Fruit fly (Drosophila melanogaster) whole organism, embryonic: ENCODE data around the gene CG31126.

Source experiments
- Aef1 ChIP-seq: fragments of 200-800 bp; sonication (Bioruptor generic); IDR thresholded peaks from 3 replicates; pipeline ENCODE4 v1.3.6; 2022; ENCODE audit warnings: missing biosample characterization, missing genetic modification characterization
- B-H2 ChIP-seq: fragments of 200-800 bp; sonication (Bioruptor generic); optimal IDR thresholded peaks from 2 replicates; lab custom pipeline; 2018; ENCODE audit warnings: missing biosample characterization, mild to moderate bottlenecking, missing genetic modification characterization
- CG10565 ChIP-seq: fragments of 200-800 bp; sonication (Bioruptor generic); optimal IDR thresholded peaks from 3 replicates; lab custom pipeline; 2016; ENCODE audit warnings: missing biosample characterization, mild to moderate bottlenecking, missing genetic modification characterization
- CG11696 ChIP-seq: fragments of 200-800 bp; sonication (Bioruptor generic); IDR thresholded peaks from 2 replicates; pipeline ENCODE4 v1.3.6; 2022; ENCODE audit warnings: missing biosample characterization, missing genetic modification characterization
- CG11723 ChIP-seq: fragments of 200-800 bp; sonication (Bioruptor generic); optimal IDR thresholded peaks from 2 replicates; lab custom pipeline; 2017; ENCODE audit warnings: missing biosample characterization, mild to moderate bottlenecking, missing genetic modification characterization
- CG12219 ChIP-seq: fragments of 200-800 bp; sonication (Bioruptor generic); optimal IDR thresholded peaks from 3 replicates; lab custom pipeline; 2018; ENCODE audit warnings: missing biosample characterization, mild to moderate bottlenecking, missing genetic modification characterization
- CG12744 ChIP-seq: fragments of 200-800 bp; sonication (Bioruptor generic); optimal IDR thresholded peaks from 2 replicates; lab custom pipeline; 2016; ENCODE audit warnings: missing biosample characterization, missing genetic modification characterization
- CG13296 ChIP-seq: fragments of 200-800 bp; sonication (Bioruptor generic); optimal IDR thresholded peaks from 3 replicates; lab custom pipeline; 2018; ENCODE audit warnings: missing biosample characterization, mild to moderate bottlenecking, missing genetic modification characterization
- CG13424 ChIP-seq: fragments of 200-800 bp; sonication (Bioruptor generic); optimal IDR thresholded peaks from 2 replicates; lab custom pipeline; 2019; ENCODE audit warnings: missing biosample characterization, mild to moderate bottlenecking, missing genetic modification characterization, moderate library complexity
- CG13775 ChIP-seq: fragments of 200-800 bp; sonication (Bioruptor generic); optimal IDR thresholded peaks from 3 replicates; lab custom pipeline; 2017; ENCODE audit warnings: missing biosample characterization, mild to moderate bottlenecking, missing genetic modification characterization
- CG15601 ChIP-seq: fragments of 200-800 bp; sonication (Bioruptor generic); optimal IDR thresholded peaks from 3 replicates; lab custom pipeline; 2019; ENCODE audit warnings: missing biosample characterization, mild to moderate bottlenecking, missing genetic modification characterization, moderate library complexity
- CG1647 ChIP-seq: fragments of 200-800 bp; sonication (Bioruptor generic); optimal IDR thresholded peaks from 3 replicates; lab custom pipeline; 2016; ENCODE audit warnings: missing biosample characterization, missing genetic modification characterization
- CG17186 ChIP-seq: fragments of 200-800 bp; sonication (Bioruptor generic); optimal IDR thresholded peaks from 3 replicates; lab custom pipeline; 2017; ENCODE audit warnings: missing biosample characterization, missing genetic modification reagents, missing genetic modification characterization
- CG2116 ChIP-seq: fragments of 200-800 bp; sonication (Bioruptor generic); optimal IDR thresholded peaks from 3 replicates; lab custom pipeline; 2018; ENCODE audit warnings: missing biosample characterization, mild to moderate bottlenecking, missing genetic modification characterization
- CG2120 ChIP-seq: fragments of 200-800 bp; sonication (Bioruptor generic); optimal IDR thresholded peaks from 3 replicates; lab custom pipeline; 2016; ENCODE audit warnings: missing biosample characterization, missing genetic modification characterization
- CG2129 ChIP-seq: fragments of 200-800 bp; sonication (Bioruptor generic); IDR thresholded peaks from 2 replicates; pipeline ENCODE4 v1.3.6; 2022; ENCODE audit warnings: missing biosample characterization, missing genetic modification characterization; ENCODE audit not compliant: partially characterized antibody
- CG2202 ChIP-seq: fragments of 200-800 bp; sonication (Bioruptor generic); optimal IDR thresholded peaks from 2 replicates; lab custom pipeline; 2018; ENCODE audit warnings: missing biosample characterization, mild to moderate bottlenecking, missing genetic modification characterization
- CG34224 ChIP-seq: fragments of 200-800 bp; sonication (Bioruptor generic); IDR thresholded peaks from 3 replicates; pipeline ENCODE4 v1.3.6; 2022; ENCODE audit warnings: missing biosample characterization, missing genetic modification characterization; ENCODE audit not compliant: partially characterized antibody
- CG5953 ChIP-seq: fragments of 200-800 bp; sonication (Bioruptor generic); IDR thresholded peaks from 2 replicates; pipeline ENCODE4 v1.3.6; 2022; ENCODE audit warnings: missing biosample characterization, missing genetic modification characterization
- CG6654 ChIP-seq: fragments of 200-800 bp; sonication (Bioruptor generic); optimal IDR thresholded peaks from 2 replicates; lab custom pipeline; 2017; ENCODE audit warnings: missing biosample characterization, mild to moderate bottlenecking, missing genetic modification characterization
- CG7963 ChIP-seq: fragments of 200-800 bp; sonication (Bioruptor generic); IDR thresholded peaks from 3 replicates; pipeline ENCODE4 v1.3.6; 2022; ENCODE audit warnings: missing biosample characterization, missing genetic modification characterization; ENCODE audit not compliant: partially characterized antibody
- CG9609 ChIP-seq: fragments of 200-800 bp; sonication (Bioruptor generic); optimal IDR thresholded peaks from 3 replicates; lab custom pipeline; 2016; ENCODE audit warnings: missing biosample characterization, missing genetic modification characterization
- HLH3B ChIP-seq: fragments of 200-800 bp; sonication (Bioruptor generic); IDR thresholded peaks from 2 replicates; pipeline ENCODE4 v1.3.6; 2022; ENCODE audit warnings: missing biosample characterization, missing genetic modification characterization
- Hr39 ChIP-seq: fragments of >200 bp; optimal IDR thresholded peaks from 2 replicates; lab custom pipeline; 2017
- MESR4 ChIP-seq: fragments of 200-800 bp; sonication (Bioruptor generic); optimal IDR thresholded peaks from 2 replicates; lab custom pipeline; 2018; ENCODE audit warnings: missing biosample characterization, mild to moderate bottlenecking, missing genetic modification characterization, moderate library complexity
- Myb ChIP-seq: fragments of 200-800 bp; sonication (Bioruptor generic); optimal IDR thresholded peaks from 2 replicates; lab custom pipeline; 2016; ENCODE audit warnings: missing biosample characterization, missing genetic modification characterization
- Nf-YA ChIP-seq: fragments of 200-800 bp; sonication (Bioruptor generic); IDR thresholded peaks from 2 replicates; pipeline ENCODE4 v1.3.6; 2022; ENCODE audit warnings: missing biosample characterization, missing genetic modification characterization
- Opbp ChIP-seq: fragments of 200-800 bp; sonication (Bioruptor generic); IDR thresholded peaks from 3 replicates; pipeline ENCODE4 v1.3.6; 2022; ENCODE audit warnings: missing biosample characterization, missing genetic modification characterization; ENCODE audit not compliant: partially characterized antibody
- Ptx1 ChIP-seq: fragments of 200-800 bp; sonication (Bioruptor generic); IDR thresholded peaks from 2 replicates; pipeline ENCODE4 v1.3.6; 2022; ENCODE audit warnings: missing biosample characterization, missing genetic modification characterization
- Sry-δ ChIP-seq: fragments of 200-800 bp; sonication (Bioruptor generic); optimal IDR thresholded peaks from 2 replicates; lab custom pipeline; 2016; ENCODE audit warnings: missing biosample characterization, missing genetic modification characterization
- Stat92E ChIP-seq, 3 experiments: fragments of >200 bp in 2 of 3; fragments of 200-800 bp in 1 of 3; sonication (Bioruptor generic) in 1 of 3; optimal IDR thresholded peaks; 2 replicates each; lab custom pipeline; 2017 to 2019; ENCODE audit warnings: missing biosample characterization in 3 of 3, missing genetic modification characterization in 3 of 3, mild to moderate bottlenecking in 1 of 3, moderate library complexity in 1 of 3
- Tbp ChIP-seq: fragments of >200 bp; optimal IDR thresholded peaks from 2 replicates; lab custom pipeline; 2018; ENCODE audit warnings: missing biosample characterization, missing genetic modification characterization
- Xbp1 ChIP-seq: fragments of 200-800 bp; sonication (Bioruptor generic); optimal IDR thresholded peaks from 3 replicates; lab custom pipeline; 2016; ENCODE audit warnings: missing biosample characterization, mild to moderate bottlenecking, missing genetic modification characterization
- ap ChIP-seq: fragments of 200-800 bp; sonication (Bioruptor generic); IDR thresholded peaks from 2 replicates; pipeline ENCODE4 v1.3.6; 2022; ENCODE audit warnings: missing biosample characterization, missing genetic modification characterization
- cwo ChIP-seq: fragments of 200-800 bp; sonication (Bioruptor generic); optimal IDR thresholded peaks from 3 replicates; lab custom pipeline; 2017; ENCODE audit warnings: missing biosample characterization, missing genetic modification characterization, mild to moderate bottlenecking, moderate library complexity, missing genetic modification reagents
- gfzf ChIP-seq: fragments of 200-800 bp; sonication (Bioruptor generic); optimal IDR thresholded peaks from 2 replicates; lab custom pipeline; 2016; ENCODE audit warnings: missing biosample characterization, mild to moderate bottlenecking, missing genetic modification characterization, moderate library complexity
- grau ChIP-seq: fragments of 200-800 bp; optimal IDR thresholded peaks from 3 replicates; lab custom pipeline; 2019; ENCODE audit warnings: missing biosample characterization, mild to moderate bottlenecking, missing genetic modification characterization, moderate library complexity
- hbn ChIP-seq: fragments of 200-800 bp; sonication (Bioruptor generic); IDR thresholded peaks from 2 replicates; pipeline ENCODE4 v1.3.6; 2022; ENCODE audit warnings: missing biosample characterization, missing genetic modification characterization; ENCODE audit not compliant: partially characterized antibody
- knrl ChIP-seq: fragments of 200-800 bp; sonication (Bioruptor generic); IDR thresholded peaks from 3 replicates; pipeline ENCODE4 v1.3.6; 2022; ENCODE audit warnings: missing biosample characterization, missing genetic modification characterization; ENCODE audit not compliant: partially characterized antibody
- lab ChIP-seq: fragments of 200-800 bp; sonication (Bioruptor generic); optimal IDR thresholded peaks from 3 replicates; lab custom pipeline; 2017; ENCODE audit warnings: missing biosample characterization, missing genetic modification characterization, mild to moderate bottlenecking, moderate library complexity, missing genetic modification reagents
- lmd ChIP-seq: fragments of 200-800 bp; sonication (Bioruptor generic); IDR thresholded peaks from 2 replicates; pipeline ENCODE4 v1.3.6; 2022; ENCODE audit warnings: missing biosample characterization, missing genetic modification characterization
- oc ChIP-seq: fragments of 200-800 bp; sonication (Bioruptor generic); optimal IDR thresholded peaks from 2 replicates; lab custom pipeline; 2018; ENCODE audit warnings: missing biosample characterization, mild to moderate bottlenecking, missing genetic modification characterization, moderate library complexity
- pros ChIP-seq: fragments of 200-800 bp; sonication (Bioruptor generic); optimal IDR thresholded peaks from 3 replicates; lab custom pipeline; 2019; ENCODE audit warnings: missing biosample characterization, mild to moderate bottlenecking, missing genetic modification characterization, moderate library complexity
- salm ChIP-seq: fragments of 200-800 bp; sonication (Bioruptor generic); optimal IDR thresholded peaks from 2 replicates; lab custom pipeline; 2018; ENCODE audit warnings: missing biosample characterization, mild to moderate bottlenecking, missing genetic modification characterization
- sisA ChIP-seq: fragments of 200-800 bp; sonication (Bioruptor generic); IDR thresholded peaks from 2 replicates; pipeline ENCODE4 v1.3.6; 2022; ENCODE audit warnings: missing biosample characterization, missing genetic modification characterization
- trem ChIP-seq: fragments of 200-800 bp; optimal IDR thresholded peaks from 3 replicates; lab custom pipeline; 2019; ENCODE audit warnings: missing biosample characterization, mild to moderate bottlenecking, missing genetic modification characterization, moderate library complexity
- unc-4 ChIP-seq: fragments of 200-800 bp; sonication (Bioruptor generic); IDR thresholded peaks from 2 replicates; pipeline ENCODE4 v1.3.6; 2022; ENCODE audit warnings: missing biosample characterization, missing genetic modification characterization; ENCODE audit not compliant: partially characterized antibody
- vnd ChIP-seq: fragments of 200-800 bp; sonication (Bioruptor generic); IDR thresholded peaks from 3 replicates; pipeline ENCODE4 v1.3.6; 2022; ENCODE audit warnings: missing biosample characterization, missing genetic modification characterization; ENCODE audit not compliant: partially characterized antibody
- wek ChIP-seq: fragments of 200-800 bp; sonication (Bioruptor generic); optimal IDR thresholded peaks from 3 replicates; lab custom pipeline; 2018; ENCODE audit warnings: missing biosample characterization, mild to moderate bottlenecking, missing genetic modification characterization, moderate library complexity

CG31126 gene

DNA sequence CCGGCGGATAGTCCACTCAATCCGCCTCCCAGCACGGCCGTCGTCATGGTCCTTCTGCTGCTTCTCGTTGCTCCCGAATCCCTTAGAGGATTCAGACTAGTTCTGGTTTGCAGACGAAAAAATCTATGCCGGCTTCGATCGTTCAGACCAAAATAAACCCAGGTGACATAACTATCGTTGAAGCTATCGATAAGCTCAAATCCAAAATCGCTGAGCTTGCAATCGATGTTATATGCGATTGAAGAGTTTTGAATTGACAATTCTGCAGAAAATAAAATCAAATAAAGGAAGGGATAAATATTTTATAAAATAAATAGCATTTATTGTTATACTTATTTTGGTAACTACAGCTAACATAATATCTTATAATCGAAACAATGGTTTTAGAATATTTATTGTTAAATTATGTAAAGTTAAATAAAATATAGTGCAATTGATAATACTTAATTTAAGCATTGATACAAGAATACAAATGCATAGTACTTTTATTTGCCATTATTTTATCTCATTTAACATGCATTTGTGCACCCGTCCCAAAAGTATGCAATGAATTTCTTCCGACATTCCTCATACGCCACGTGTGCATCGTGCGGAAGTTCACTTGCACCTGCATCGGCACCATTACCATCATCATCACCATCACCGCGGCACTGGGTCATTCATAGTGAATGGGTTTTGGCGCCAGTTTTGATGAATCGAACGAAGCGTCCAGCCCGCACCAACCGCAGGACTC is 2.4 kb downstream of the CG31126 start, which contains the start of gene Ppox (continued):
- TF ChIP-seq CG11723 (GFP tag; lab: Kevin White, UChicago) (no peak), Ptx1 (GFP tag; lab: Robert Waterston, UW) (no peak), lmd (GFP tag; lab: Robert Waterston, UW) (no peak), pros (GFP tag; lab: Kevin White, UChicago) (no peak), grau (tag; lab: Kevin White, UChicago) (no peak), CG10565 (GFP tag; lab: Kevin White, UChicago) (no peak), CG13424 (tag; lab: Kevin White, UChicago) (no peak), salm (tag; lab: Kevin White, UChicago) (no peak), oc (tag; lab: Kevin White, UChicago) (no peak), unc-4 (GFP tag; lab: Robert Waterston, UW) (peak; percentile 94), CG12744 (no peak), gfzf (GFP tag; lab: Kevin White, UChicago) (no peak), CG2120 (GFP tag; lab: Kevin White, UChicago) (no peak), vnd (peak; percentile 91), Aef1 (no peak), CG7963 (GFP tag; lab: Robert Waterston, UW) (peak; percentile 84), CG2202 (tag; lab: Kevin White, UChicago) (no peak), Stat92E (GFP tag; optimal IDR thresholded peaks at IDR 0.05; lab: Kevin White, UChicago) (no peak), lab (GFP tag; lab: Kevin White, UChicago) (no peak), hbn (GFP tag; lab: Robert Waterston, UW) (peak; percentile 94), Nf-YA (GFP tag; lab: Robert Waterston, UW) (no peak), CG12219 (GFP tag; lab: Kevin White, UChicago) (no peak), CG34224 (GFP tag; lab: Robert Waterston, UW) (peak; percentile 97), Myb (GFP tag; lab: Kevin White, UChicago) (no peak), HLH3B (no peak), trem (tag; lab: Kevin White, UChicago) (no peak), CG6654 (GFP tag; lab: Kevin White, UChicago) (no peak), Xbp1 (GFP tag; lab: Kevin White, UChicago) (peak; percentile 0), CG17186 (GFP tag; lab: Kevin White, UChicago) (no peak), knrl (GFP tag; lab: Robert Waterston, UW) (peak; percentile 92), Hr39 (lab: Kevin White, UChicago) (no peak), cwo (GFP tag; lab: Kevin White, UChicago) (no peak), Opbp (GFP tag; lab: Robert Waterston, UW) (peak; percentile 89), CG13296 (no peak), ap (GFP tag; lab: Robert Waterston, UW) (no peak), CG9609 (GFP tag; lab: Kevin White, UChicago) (no peak), CG15601 (tag; lab: Kevin White, UChicago) (peak; percentile 43), CG13775 (GFP tag; lab: Kevin White, UChicago) (no peak), sisA (GFP tag; lab: Robert Waterston, UW) (no peak), B-H2 (GFP tag; lab: Kevin White, UChicago) (no peak), CG5953 (GFP tag; lab: Robert Waterston, UW) (no peak), CG2129 (GFP tag; lab: Robert Waterston, UW) (peak; percentile 62), CG1647 (GFP tag; lab: Kevin White, UChicago) (no peak), CG2116 (GFP tag; lab: Kevin White, UChicago) (peak; percentile 25), Tbp (no peak), Sry-δ (GFP tag; lab: Kevin White, UChicago) (peak; percentile 65), wek (GFP tag; lab: Kevin White, UChicago) (no peak), CG11696 (GFP tag; lab: Robert Waterston, UW) (no peak), MESR4 (no peak)
